Worm (Caenorhabditis elegans) whole organism, late embryonic: ENCODE results near the gene F59D12.2.

Experiments used
- ets-4 ChIP-seq: sonication (generic microtip); optimal IDR thresholded peaks from 2 replicates; lab custom pipeline; 2016; ENCODE audit warnings: missing genetic modification characterization, missing compliant biosample characterization
- nhr-11 ChIP-seq: fragments of 150-350 bp; optimal IDR thresholded peaks from 2 replicates; lab custom pipeline; 2014; ENCODE audit warnings: missing biosample characterization, missing genetic modification characterization
- ttx-3 ChIP-seq: sonication (generic microtip); optimal IDR thresholded peaks from 2 replicates; lab custom pipeline; 2016; ENCODE audit warnings: missing genetic modification reagents, missing genetic modification characterization, missing compliant biosample characterization
- unc-3 ChIP-seq, 2 experiments: fragments of 200-800 bp in 1 of 2; sonication (Bioruptor generic) in 1 of 2; sonication (generic microtip) in 1 of 2; conservative IDR thresholded peaks in 1 of 2; optimal IDR thresholded peaks in 1 of 2; 2 replicates each; pipeline versions ENCODE4 v1.3.6 to Lab custom; 2016 to 2022; ENCODE audit warnings: missing compliant biosample characterization in 2 of 2, missing genetic modification characterization in 2 of 2, missing genetic modification reagents in 1 of 2

DNA sequence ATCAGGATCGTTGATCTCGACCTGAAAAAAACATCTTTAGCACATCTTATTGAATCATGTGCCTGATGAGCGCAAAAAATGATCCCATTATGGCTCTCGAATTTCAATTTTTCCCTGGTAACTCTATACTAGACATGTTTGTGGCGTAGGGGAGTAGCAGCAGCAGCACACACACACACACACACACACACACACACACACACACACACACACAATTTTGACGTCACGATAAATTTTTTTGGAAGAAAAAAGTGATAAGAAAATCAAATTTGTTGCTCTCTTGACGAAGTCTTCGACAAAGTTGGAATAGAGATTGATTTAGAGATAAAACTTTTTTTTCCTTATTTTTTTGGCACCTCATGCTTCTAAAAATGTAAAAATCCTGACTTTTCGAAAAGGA lies 45.9 kb downstream of the F59D12.2 start:
- no peak for TF ChIP-seq unc-3 (GFP tag; conservative IDR thresholded peaks at IDR 0.05; lab: Robert Waterston, UW)
- TF ChIP-seq unc-3 (tag; optimal IDR thresholded peaks at IDR 0.05; lab: Kevin White, UChicago), result no peak
- no peak for TF ChIP-seq ttx-3 (tag; lab: Kevin White, UChicago)
- no peak for TF ChIP-seq nhr-11 (tag; lab: Kevin White, UChicago)
- no peak for TF ChIP-seq ets-4
